Worm (Caenorhabditis elegans): ENCODE measurements around the gene ads-1.

DNA sequence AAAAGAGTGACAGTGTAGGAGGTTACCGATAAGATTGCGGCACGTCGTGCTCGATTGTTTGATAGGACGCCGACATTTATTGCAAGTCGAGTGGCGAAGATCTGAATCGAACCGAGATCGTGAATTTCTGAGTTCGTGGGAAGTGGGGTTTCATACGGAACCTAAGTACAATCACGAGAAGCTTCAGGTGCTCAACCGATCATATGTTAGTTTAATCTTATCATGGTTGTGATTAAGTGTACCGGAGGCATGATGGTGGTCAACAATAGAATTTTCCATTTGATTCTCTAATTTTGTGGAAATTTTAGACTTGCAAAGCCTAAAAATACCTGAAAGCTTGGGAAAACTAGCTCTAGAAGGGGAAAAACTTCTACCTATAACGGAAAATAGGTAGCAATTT lies at the start of gene ads-1:
- TF ChIP-seq F37B4.10 (GFP tag; IDR thresholded peaks at IDR 0.05) (no peak), D2030.7 (GFP tag; IDR thresholded peaks at IDR 0.05) (no peak), lin-54 (GFP tag; optimal IDR thresholded peaks at IDR 0.05) (no peak)
